Worm (Caenorhabditis elegans) whole organism, L2 larva: ENCODE data around the gene K05D4.9.

Experiments
- R02D3.7 ChIP-seq: fragments of 150-350 bp; optimal IDR thresholded peaks from 2 replicates; lab custom pipeline; 2014; ENCODE audit warnings: missing biosample characterization, missing genetic modification characterization
- lin-11 ChIP-seq: fragments of 150-350 bp; sonication (generic microtip); optimal IDR thresholded peaks from 2 replicates; lab custom pipeline; 2014; ENCODE audit warnings: missing biosample characterization, missing genetic modification characterization, inconsistent platforms, mixed read lengths
- lin-39 ChIP-seq: fragments of 150-350 bp; optimal IDR thresholded peaks from 2 replicates; lab custom pipeline; 2014; ENCODE audit warnings: missing biosample characterization, missing genetic modification reagents, missing genetic modification characterization
- mbf-1 ChIP-seq: sonication (generic microtip); optimal IDR thresholded peaks from 2 replicates; lab custom pipeline; 2017; ENCODE audit warnings: missing biosample characterization, missing genetic modification characterization
- mdl-1 ChIP-seq, 2 experiments: fragments of 150-350 bp in 1 of 2; sonication (generic microtip) in 1 of 2; optimal IDR thresholded peaks; 2 replicates each; lab custom pipeline; 2017; ENCODE audit warnings: missing biosample characterization in 2 of 2, missing genetic modification characterization in 2 of 2
- nhr-129 ChIP-seq: fragments of 150-350 bp; optimal IDR thresholded peaks from 2 replicates; lab custom pipeline; 2014; ENCODE audit warnings: missing biosample characterization, missing genetic modification characterization
- nhr-23 ChIP-seq: fragments of 150-350 bp; optimal IDR thresholded peaks from 2 replicates; lab custom pipeline; 2014; ENCODE audit warnings: missing biosample characterization, missing genetic modification reagents, missing genetic modification characterization
- nhr-237 ChIP-seq: fragments of 150-350 bp; optimal IDR thresholded peaks from 2 replicates; lab custom pipeline; 2014; ENCODE audit warnings: missing biosample characterization, missing genetic modification characterization
- nhr-25 ChIP-seq: fragments of 150-350 bp; sonication (generic microtip); optimal IDR thresholded peaks from 3 replicates; lab custom pipeline; 2014; ENCODE audit warnings: missing biosample characterization, missing genetic modification characterization
- nhr-6 ChIP-seq: fragments of 150-350 bp; optimal IDR thresholded peaks from 2 replicates; lab custom pipeline; 2014; ENCODE audit warnings: missing biosample characterization, missing genetic modification characterization
- snpc-4 ChIP-seq: fragments of 150-350 bp; optimal IDR thresholded peaks from 2 replicates; lab custom pipeline; 2014; ENCODE audit warnings: missing biosample characterization, missing genetic modification characterization

ce11 chrV:16143066-16143581 lies 28.5 kb downstream of the K05D4.9 start, which contains the start of gene fbxa-88:
- TF ChIP-seq nhr-6 (tag; lab: Kevin White, UChicago) = no peak
- no peak for TF ChIP-seq nhr-237 (tag; lab: Kevin White, UChicago)
- TF ChIP-seq lin-11 = no peak
- TF ChIP-seq nhr-25 = no peak
- no peak for TF ChIP-seq R02D3.7
- no peak for TF ChIP-seq mdl-1 (tag; optimal IDR thresholded peaks at IDR 0.05; lab: Kevin White, UChicago)
- no peak for TF ChIP-seq nhr-23 (tag; lab: Kevin White, UChicago)
- TF ChIP-seq mbf-1 (tag; lab: Kevin White, UChicago) = no peak
- TF ChIP-seq snpc-4 (tag; lab: Kevin White, UChicago) = no peak
- TF ChIP-seq lin-39 = no peak
- no peak for TF ChIP-seq nhr-129 (tag; lab: Kevin White, UChicago)
